Worm (Caenorhabditis elegans) whole organism, L1 larva: ENCODE results near the gene clec-52.
"Not testable (repeated sequence)": the region's sequence is repeated elsewhere in the genome, so short reads cannot be mapped to it uniquely, and the experiment has no call there.

Experiments used
- C34B4.2 ChIP-seq: sonication (generic microtip); optimal IDR thresholded peaks from 2 replicates; lab custom pipeline; 2017; ENCODE audit warnings: mild to moderate bottlenecking, missing genetic modification characterization, missing compliant biosample characterization
- F16B12.6 ChIP-seq: fragments of 150-350 bp; optimal IDR thresholded peaks from 2 replicates; lab custom pipeline; 2014; ENCODE audit warnings: missing biosample characterization, missing genetic modification characterization
- alr-1 ChIP-seq: fragments of 200-800 bp; sonication (Bioruptor generic); optimal IDR thresholded peaks from 2 replicates; lab custom pipeline; 2018; ENCODE audit warnings: borderline replicate concordance, mild to moderate bottlenecking, missing genetic modification characterization, missing compliant biosample characterization
- efl-1 ChIP-seq, 4 experiments: fragments of 150-350 bp; optimal IDR thresholded peaks in 3 of 4; peaks in 1 of 4; 1 replicate in 1 of 4; 2 replicates in 3 of 4; lab custom pipeline; 2014; ENCODE audit warnings: missing biosample characterization in 2 of 4, missing genetic modification characterization in 2 of 4, missing genetic modification reagents in 2 of 4
- efl-3 ChIP-seq: fragments of 200-800 bp; sonication (Bioruptor generic); optimal IDR thresholded peaks from 2 replicates; lab custom pipeline; 2018; ENCODE audit warnings: mild to moderate bottlenecking, missing genetic modification characterization, missing compliant biosample characterization
- egl-27 ChIP-seq, 2 experiments: fragments of 150-350 bp in 1 of 2; sonication (generic microtip); optimal IDR thresholded peaks; 3 replicates each; lab custom pipeline; 2017 to 2018; ENCODE audit warnings: missing biosample characterization in 2 of 2, missing genetic modification characterization in 2 of 2, missing genetic modification reagents in 2 of 2
- fkh-4 ChIP-seq: sonication (generic microtip); optimal IDR thresholded peaks from 2 replicates; lab custom pipeline; 2016; ENCODE audit warnings: missing compliant biosample characterization, missing genetic modification characterization, borderline replicate concordance
- hlh-4 ChIP-seq: sonication (generic microtip); optimal IDR thresholded peaks from 2 replicates; lab custom pipeline; 2016; ENCODE audit warnings: mild to moderate bottlenecking, missing genetic modification characterization, missing compliant biosample characterization
- hpl-2 ChIP-seq: fragments of 150-350 bp; optimal IDR thresholded peaks from 2 replicates; lab custom pipeline; 2014; ENCODE audit warnings: missing biosample characterization, missing genetic modification reagents, missing genetic modification characterization
- jun-1 ChIP-seq: fragments of 150-350 bp; optimal IDR thresholded peaks from 2 replicates; lab custom pipeline; 2014; ENCODE audit warnings: missing biosample characterization, missing genetic modification reagents, missing genetic modification characterization
- lin-15B ChIP-seq: fragments of 150-350 bp; sonication (generic microtip); optimal IDR thresholded peaks from 3 replicates; lab custom pipeline; 2014; ENCODE audit warnings: missing biosample characterization, missing genetic modification characterization
- lsy-2 ChIP-seq, 2 experiments: fragments of 150-350 bp; optimal IDR thresholded peaks; 2 replicates each; lab custom pipeline; 2014; ENCODE audit warnings: missing biosample characterization in 2 of 2, missing genetic modification characterization in 2 of 2
- mep-1 ChIP-seq: fragments of 150-350 bp; optimal IDR thresholded peaks from 2 replicates; lab custom pipeline; 2014; ENCODE audit warnings: missing biosample characterization, missing genetic modification characterization
- nhr-19 ChIP-seq: fragments of 200-800 bp; sonication (Bioruptor generic); conservative IDR thresholded peaks from 2 replicates; pipeline ENCODE4 v1.3.6; 2022; ENCODE audit warnings: missing genetic modification characterization, missing compliant biosample characterization
- nhr-76 ChIP-seq: sonication (generic microtip); optimal IDR thresholded peaks from 2 replicates; lab custom pipeline; 2017; ENCODE audit warnings: missing biosample characterization, missing genetic modification characterization
- rnt-1 ChIP-seq: sonication (generic microtip); optimal IDR thresholded peaks from 2 replicates; lab custom pipeline; 2016; ENCODE audit warnings: mild to moderate bottlenecking, missing genetic modification characterization, moderate library complexity, missing compliant biosample characterization
- skn-1 ChIP-seq: fragments of 150-350 bp; optimal IDR thresholded peaks from 2 replicates; lab custom pipeline; 2014; ENCODE audit warnings: missing biosample characterization, missing genetic modification characterization
- unc-130 ChIP-seq: fragments of 150-350 bp; optimal IDR thresholded peaks from 2 replicates; lab custom pipeline; 2017; ENCODE audit warnings: missing biosample characterization, missing genetic modification characterization, inconsistent platforms
- unc-86 ChIP-seq: sonication (generic microtip); optimal IDR thresholded peaks from 2 replicates; lab custom pipeline; 2016; ENCODE audit warnings: missing genetic modification characterization, missing compliant biosample characterization
- unc-98 ChIP-seq: fragments of 200-800 bp; sonication (Bioruptor generic); IDR thresholded peaks from 2 replicates; pipeline ENCODE4 v1.3.6; 2022; ENCODE audit warnings: missing genetic modification characterization, missing compliant biosample characterization
- vab-15 ChIP-seq: sonication (generic microtip); optimal IDR thresholded peaks from 2 replicates; lab custom pipeline; 2017; ENCODE audit warnings: missing genotype, mild to moderate bottlenecking, missing genetic modification characterization, missing compliant biosample characterization
- ztf-4 ChIP-seq: fragments of 150-350 bp; optimal IDR thresholded peaks from 2 replicates; lab custom pipeline; 2014; ENCODE audit warnings: missing biosample characterization, missing genetic modification characterization

Gene clec-52

ce11 chrIV:8127430-8127829, 41.1 kb downstream of the clec-52 start (continued):
- TF ChIP-seq egl-27 (tag; optimal IDR thresholded peaks at IDR 0.05; lab: Kevin White, UChicago), result no peak

DNA sequence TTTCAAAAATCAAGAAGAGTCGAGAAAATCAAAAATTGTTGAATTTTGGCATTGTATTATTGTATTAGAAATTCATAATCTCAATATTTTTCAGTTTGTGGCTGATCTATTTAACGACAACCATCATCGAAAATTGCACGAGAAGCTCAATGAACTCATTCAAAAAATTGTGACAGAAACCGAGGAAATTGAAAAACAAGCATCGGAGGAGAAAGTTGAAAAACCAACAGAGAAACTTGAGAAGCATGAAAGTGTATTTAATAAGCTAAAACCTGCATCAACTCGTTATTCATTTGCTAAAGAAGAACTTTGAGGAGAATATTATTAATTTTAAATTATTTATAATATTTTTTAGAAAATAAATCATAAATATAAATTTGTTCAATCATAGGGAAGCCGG, 41.7 kb downstream of the clec-52 start, which contains the start of gene ceph-41:
TSS of gene ceph-41 (plus strand) at position 301 of the 400 bp plus-strand sequence.
- TF ChIP-seq ztf-4 (tag; lab: Kevin White, UChicago), result no peak
- no peak for TF ChIP-seq rnt-1 (tag; lab: Kevin White, UChicago)
- TF ChIP-seq jun-1 (tag; lab: Kevin White, UChicago), result no peak
- TF ChIP-seq efl-1 (optimal IDR thresholded peaks at IDR 0.05; lab: Kevin White, UChicago), result no peak
- peak in 1 of 2 experiments; percentile 18 for TF ChIP-seq efl-1 (GFP tag; optimal IDR thresholded peaks at IDR 0.05 in 1 of 2; lab: Kevin White, UChicago)

- not testable (repeated sequence) for TF ChIP-seq efl-3; alr-1; nhr-76 (tag; lab: Kevin White, UChicago)
Observed at ce11 chrIV:8122349-8122748, 46.2 kb downstream of the clec-52 start, which contains the start of gene erp-44.3. Gene erp-44.3, plus strand, starts transcription at chrIV:8122649.

ce11 chrIV:8118790-8119189, 49.8 kb downstream of the clec-52 start, which contains the start of gene F42G8.8:
Gene F42G8.8, plus strand, starts transcription at chrIV:8119090.
- TF ChIP-seq hlh-4 (tag; lab: Kevin White, UChicago) (no peak), lsy-2 (tag; optimal IDR thresholded peaks at IDR 0.05; lab: Kevin White, UChicago) (no peak), C34B4.2 (no peak), mep-1 (tag; lab: Kevin White, UChicago) (no peak), hpl-2 (no peak), F16B12.6 (no peak), unc-86 (tag; lab: Kevin White, UChicago) (no peak), fkh-4 (tag; lab: Kevin White, UChicago) (no peak), unc-98 (no peak), vab-15 (tag; lab: Kevin White, UChicago) (no peak), nhr-19 (GFP tag; lab: Robert Waterston, UW) (no peak), skn-1 (no peak), unc-130 (tag; lab: Kevin White, UChicago) (no peak), lin-15B (tag; lab: Kevin White, UChicago) (no peak)
